Fruit fly (Drosophila melanogaster) Kc167 (cell line): ENCODE measurements around the gene Spag1.

Source experiments
- Myc ChIP-seq: fragments of >200 bp; optimal IDR thresholded peaks from 2 replicates; lab custom pipeline; 2017; ENCODE audit warnings: missing external identifiers
- Sin3A ChIP-seq: fragments of >200 bp; optimal IDR thresholded peaks from 2 replicates; lab custom pipeline; 2018; ENCODE audit warnings: missing external identifiers
- h ChIP-seq: fragments of >200 bp; optimal IDR thresholded peaks from 3 replicates; lab custom pipeline; 2018; ENCODE audit warnings: missing external identifiers
- insv ChIP-seq: fragments of >200 bp; optimal IDR thresholded peaks from 3 replicates; lab custom pipeline; 2018; ENCODE audit warnings: missing external identifiers
- psq ChIP-seq: fragments of >200 bp; optimal IDR thresholded peaks from 2 replicates; lab custom pipeline; 2017; ENCODE audit warnings: missing external identifiers
- ttk ChIP-seq: sonication (Bioruptor generic); optimal IDR thresholded peaks from 2 replicates; lab custom pipeline; 2017; ENCODE audit warnings: missing external identifiers

DNA sequence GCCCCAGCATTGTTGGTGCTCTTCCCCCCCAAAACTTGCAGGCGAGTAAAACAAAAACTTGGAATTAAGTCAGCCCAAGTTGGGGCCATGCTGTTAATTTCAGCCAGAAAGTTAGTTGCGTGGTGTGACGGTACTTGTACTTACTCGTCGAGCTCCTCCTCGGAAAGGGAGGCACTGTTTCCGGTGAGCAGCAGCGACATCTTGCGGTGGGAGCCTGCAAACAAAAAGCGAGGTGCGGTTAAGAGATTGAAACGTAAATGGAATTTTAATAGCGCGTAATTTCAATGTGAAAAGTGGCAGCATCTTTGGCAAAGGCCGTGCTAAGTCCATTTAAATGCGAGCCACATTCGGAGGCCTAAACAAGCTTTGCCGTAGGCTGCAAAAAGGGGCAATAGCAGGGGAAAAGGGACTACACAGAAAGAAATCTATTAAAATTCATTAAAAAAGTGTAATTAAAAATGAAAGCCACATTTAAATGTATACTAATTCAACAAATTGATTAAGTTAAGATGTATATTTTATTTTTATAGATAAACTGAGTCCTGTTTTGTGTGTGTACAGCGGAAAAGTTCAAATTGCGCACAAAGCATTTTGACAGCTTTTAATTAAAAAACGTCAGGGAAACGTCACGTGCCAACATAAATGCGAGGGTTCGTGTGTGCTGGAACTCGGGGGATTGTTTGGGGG lies 8.9 kb downstream of the Spag1 start:
- TF ChIP-seq h (lab: Kevin White, UChicago) (no peak), psq (lab: Kevin White, UChicago) (no peak), ttk (lab: Kevin White, UChicago) (no peak), Myc (lab: Kevin White, UChicago) (no peak), Sin3A (lab: Kevin White, UChicago) (no peak), insv (lab: Kevin White, UChicago) (no peak)
